Worm (Caenorhabditis elegans) whole organism, mixed stage, embryonic: ENCODE data around the gene lite-1.

ENCODE experiments used
- blmp-1 ChIP-seq: fragments of 150-350 bp; optimal IDR thresholded peaks from 2 replicates; lab custom pipeline; 2014; ENCODE audit warnings: missing biosample characterization, missing genetic modification characterization
- cnd-1 ChIP-seq: fragments of 200-800 bp; sonication (Bioruptor generic); optimal IDR thresholded peaks from 2 replicates; lab custom pipeline; 2018; ENCODE audit warnings: mild to moderate bottlenecking, missing genetic modification characterization, missing compliant biosample characterization
- elt-1 ChIP-seq: sonication (generic microtip); optimal IDR thresholded peaks from 2 replicates; lab custom pipeline; 2017; ENCODE audit warnings: missing genetic modification characterization, mild to moderate bottlenecking, missing compliant biosample characterization, antibody characterized with exemption, moderate library complexity, borderline replicate concordance; ENCODE audit not compliant: insufficient read depth
- elt-3 ChIP-seq: fragments of 150-350 bp; optimal IDR thresholded peaks from 2 replicates; lab custom pipeline; 2014; ENCODE audit warnings: missing biosample characterization, missing genetic modification characterization
- mls-2 ChIP-seq: sonication (generic microtip); optimal IDR thresholded peaks from 2 replicates; lab custom pipeline; 2016; ENCODE audit warnings: mild to moderate bottlenecking, missing genetic modification characterization, moderate library complexity, missing compliant biosample characterization
- nhr-28 ChIP-seq: fragments of 150-350 bp; optimal IDR thresholded peaks from 2 replicates; lab custom pipeline; 2014; ENCODE audit warnings: missing biosample characterization, missing genetic modification characterization
- pha-4 ChIP-seq: fragments of 150-350 bp; optimal IDR thresholded peaks from 2 replicates; lab custom pipeline; 2018; ENCODE audit warnings: missing biosample characterization, missing genetic modification reagents, missing genetic modification characterization
- unc-39 ChIP-seq: fragments of 150-350 bp; optimal IDR thresholded peaks from 2 replicates; lab custom pipeline; 2014; ENCODE audit warnings: missing biosample characterization, missing genetic modification characterization

DNA sequence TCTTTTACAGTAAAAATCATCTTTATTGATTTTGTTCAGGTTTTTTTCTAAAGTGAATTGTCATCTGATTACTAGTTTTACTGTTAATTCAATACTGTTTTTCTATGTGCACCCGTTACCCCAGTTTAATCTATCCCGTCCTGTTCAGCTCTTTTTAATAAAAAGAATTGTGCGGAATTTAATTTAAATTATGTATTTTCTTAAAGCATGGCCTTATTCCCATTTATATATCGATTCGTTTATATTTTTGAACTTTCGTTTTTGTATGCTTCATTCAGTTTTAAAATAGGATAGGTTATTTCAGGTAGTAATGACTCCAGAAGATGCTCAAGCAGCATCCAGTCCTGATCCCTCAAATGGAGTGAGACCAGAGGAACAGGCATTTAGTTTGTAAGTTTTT, 36.2 kb upstream of the lite-1 start, which contains the start of gene W05H9.2:
- TF ChIP-seq elt-1 (tag; lab: Kevin White, UChicago) (no peak), blmp-1 (no peak), cnd-1 (tag; lab: Kevin White, UChicago) (no peak), nhr-28 (tag; lab: Kevin White, UChicago) (no peak), mls-2 (tag; lab: Kevin White, UChicago) (no peak), elt-3 (tag; lab: Kevin White, UChicago) (no peak), unc-39 (tag; lab: Kevin White, UChicago) (no peak), pha-4 (no peak)
